Fruit fly (Drosophila melanogaster) whole organism, embryonic: ENCODE data around the gene Pits.

Experiments
- Ada2b ChIP-seq: fragments of 200-800 bp; sonication (Bioruptor generic); IDR thresholded peaks from 2 replicates; pipeline ENCODE4 v1.3.6; 2022; ENCODE audit warnings: missing biosample characterization, missing genetic modification characterization
- Adf1 ChIP-seq: fragments of 200-800 bp; sonication (Bioruptor generic); IDR thresholded peaks from 2 replicates; pipeline ENCODE4 v1.3.6; 2022; ENCODE audit warnings: missing biosample characterization, missing genetic modification characterization
- CG10565 ChIP-seq: fragments of 200-800 bp; sonication (Bioruptor generic); optimal IDR thresholded peaks from 3 replicates; lab custom pipeline; 2016; ENCODE audit warnings: missing biosample characterization, mild to moderate bottlenecking, missing genetic modification characterization
- CG15011 ChIP-seq: fragments of 200-800 bp; sonication (Bioruptor generic); optimal IDR thresholded peaks from 3 replicates; lab custom pipeline; 2018; ENCODE audit warnings: missing biosample characterization, mild to moderate bottlenecking, missing genetic modification characterization
- CG1602 ChIP-seq: fragments of 200-800 bp; sonication (Bioruptor generic); optimal IDR thresholded peaks from 3 replicates; lab custom pipeline; 2016; ENCODE audit warnings: missing biosample characterization, missing genetic modification characterization
- CG17612 ChIP-seq: fragments of 200-800 bp; sonication (Bioruptor generic); IDR thresholded peaks from 2 replicates; pipeline ENCODE4 v1.3.6; 2022; ENCODE audit warnings: missing biosample characterization, missing genetic modification characterization
- CG18262 ChIP-seq: fragments of 200-800 bp; optimal IDR thresholded peaks from 3 replicates; lab custom pipeline; 2019; ENCODE audit warnings: missing biosample characterization, mild to moderate bottlenecking, missing genetic modification characterization, moderate library complexity
- CG2875 ChIP-seq: fragments of 200-800 bp; sonication (Bioruptor generic); optimal IDR thresholded peaks from 2 replicates; lab custom pipeline; 2017; ENCODE audit warnings: missing biosample characterization, mild to moderate bottlenecking, missing genetic modification characterization, missing genetic modification reagents
- CG30403 ChIP-seq: fragments of 200-800 bp; sonication (Bioruptor generic); optimal IDR thresholded peaks from 3 replicates; lab custom pipeline; 2016; ENCODE audit warnings: missing biosample characterization, missing genetic modification characterization
- CG31224 ChIP-seq: fragments of 200-800 bp; sonication (Bioruptor generic); IDR thresholded peaks from 2 replicates; pipeline ENCODE4 v1.3.6; 2022; ENCODE audit warnings: missing biosample characterization, missing genetic modification characterization
- CG31441 ChIP-seq: fragments of 200-800 bp; sonication (Bioruptor generic); IDR thresholded peaks from 2 replicates; pipeline ENCODE4 v1.3.6; 2022; ENCODE audit warnings: missing biosample characterization, missing genetic modification characterization
- CG32532 ChIP-seq: fragments of 200-800 bp; sonication (Bioruptor generic); IDR thresholded peaks from 2 replicates; pipeline ENCODE4 v1.3.6; 2022; ENCODE audit warnings: missing biosample characterization, missing genetic modification characterization
- CG33213 ChIP-seq: fragments of 200-800 bp; sonication (Bioruptor generic); optimal IDR thresholded peaks from 3 replicates; lab custom pipeline; 2016; ENCODE audit warnings: missing biosample characterization, missing genetic modification characterization
- CG3847 ChIP-seq: fragments of 200-800 bp; sonication (Bioruptor generic); IDR thresholded peaks from 2 replicates; pipeline ENCODE4 v1.3.6; 2022; ENCODE audit warnings: missing biosample characterization, missing genetic modification characterization
- CG4328 ChIP-seq: fragments of 200-800 bp; sonication (Bioruptor generic); optimal IDR thresholded peaks from 3 replicates; lab custom pipeline; 2017; ENCODE audit warnings: missing biosample characterization, missing genetic modification reagents, missing genetic modification characterization
- CG7928 ChIP-seq: fragments of 200-800 bp; sonication (Bioruptor generic); optimal IDR thresholded peaks from 2 replicates; lab custom pipeline; 2017; ENCODE audit warnings: missing biosample characterization, mild to moderate bottlenecking, missing genetic modification characterization
- CG7963 ChIP-seq: fragments of 200-800 bp; sonication (Bioruptor generic); IDR thresholded peaks from 3 replicates; pipeline ENCODE4 v1.3.6; 2022; ENCODE audit warnings: missing biosample characterization, missing genetic modification characterization; ENCODE audit not compliant: partially characterized antibody
- CG8089 ChIP-seq: fragments of 200-800 bp; sonication (Bioruptor generic); optimal IDR thresholded peaks from 3 replicates; lab custom pipeline; 2016; ENCODE audit warnings: missing biosample characterization, missing genetic modification characterization
- CG8290 ChIP-seq, 3 experiments: fragments of 200-800 bp; sonication (Bioruptor generic); optimal IDR thresholded peaks; 2 replicates each; lab custom pipeline; 2016 to 2019; ENCODE audit warnings: missing biosample characterization in 3 of 3, missing genetic modification characterization in 3 of 3, mild to moderate bottlenecking in 2 of 3, moderate library complexity in 1 of 3
- CG8765 ChIP-seq: fragments of 200-800 bp; sonication (Bioruptor generic); IDR thresholded peaks from 2 replicates; pipeline ENCODE4 v1.3.6; 2022; ENCODE audit warnings: missing biosample characterization, missing genetic modification characterization
- CHES-1-like ChIP-seq: fragments of 200-800 bp; sonication (Bioruptor generic); optimal IDR thresholded peaks from 2 replicates; lab custom pipeline; 2016; ENCODE audit warnings: missing biosample characterization, missing genetic modification characterization
- Dad ChIP-seq: fragments of 200-800 bp; sonication (Bioruptor generic); optimal IDR thresholded peaks from 3 replicates; lab custom pipeline; 2016; ENCODE audit warnings: missing biosample characterization, missing genetic modification characterization
- Dref ChIP-seq: fragments of 200-800 bp; sonication (Bioruptor generic); IDR thresholded peaks from 2 replicates; pipeline ENCODE4 v1.3.6; 2022; ENCODE audit warnings: missing biosample characterization, missing genetic modification characterization
- Fer2 ChIP-seq: fragments of 200-800 bp; sonication (Bioruptor generic); optimal IDR thresholded peaks from 2 replicates; lab custom pipeline; 2018; ENCODE audit warnings: missing biosample characterization, mild to moderate bottlenecking, missing genetic modification characterization, moderate library complexity
- Hey ChIP-seq: fragments of 200-800 bp; sonication (Bioruptor generic); optimal IDR thresholded peaks from 3 replicates; lab custom pipeline; 2018; ENCODE audit warnings: missing biosample characterization, mild to moderate bottlenecking, missing genetic modification characterization
- HmgZ ChIP-seq: fragments of 200-800 bp; sonication (Bioruptor generic); optimal IDR thresholded peaks from 2 replicates; lab custom pipeline; 2018; ENCODE audit warnings: missing biosample characterization, mild to moderate bottlenecking, missing genetic modification characterization
- Hmx ChIP-seq: fragments of 200-800 bp; sonication (Bioruptor generic); optimal IDR thresholded peaks from 2 replicates; lab custom pipeline; 2016; ENCODE audit warnings: missing biosample characterization, missing genetic modification characterization
- Kr ChIP-seq: fragments of 200-800 bp; sonication (Bioruptor generic); optimal IDR thresholded peaks from 2 replicates; lab custom pipeline; 2017; ENCODE audit warnings: missing biosample characterization, mild to moderate bottlenecking, missing genetic modification characterization
- Lim3 ChIP-seq: fragments of 200-800 bp; sonication (Bioruptor generic); IDR thresholded peaks from 2 replicates; pipeline ENCODE4 v1.3.6; 2022; ENCODE audit warnings: missing biosample characterization, missing genetic modification characterization
- Lpt ChIP-seq: fragments of >200 bp; optimal IDR thresholded peaks from 2 replicates; lab custom pipeline; 2018; ENCODE audit warnings: missing biosample characterization, missing genetic modification characterization
- Meics ChIP-seq: fragments of 200-800 bp; sonication (Bioruptor generic); optimal IDR thresholded peaks from 2 replicates; lab custom pipeline; 2017; ENCODE audit warnings: missing biosample characterization, mild to moderate bottlenecking, missing genetic modification characterization
- Poxn ChIP-seq: fragments of 200-800 bp; sonication (Bioruptor generic); IDR thresholded peaks from 2 replicates; pipeline ENCODE4 v1.3.6; 2022; ENCODE audit warnings: missing biosample characterization, missing genetic modification characterization
- Spps ChIP-seq: fragments of 200-800 bp; sonication (Bioruptor generic); optimal IDR thresholded peaks from 2 replicates; lab custom pipeline; 2018; ENCODE audit warnings: missing biosample characterization, mild to moderate bottlenecking, missing genetic modification characterization
- Vsx1 ChIP-seq: fragments of 200-800 bp; sonication (Bioruptor generic); optimal IDR thresholded peaks from 2 replicates; lab custom pipeline; 2017; ENCODE audit warnings: missing biosample characterization, mild to moderate bottlenecking, missing genetic modification characterization, missing genetic modification reagents
- az2 ChIP-seq: fragments of 200-800 bp; sonication (Bioruptor generic); optimal IDR thresholded peaks from 3 replicates; lab custom pipeline; 2016; ENCODE audit warnings: missing biosample characterization, missing genetic modification characterization
- bab2 ChIP-seq: fragments of 200-800 bp; sonication (Bioruptor generic); optimal IDR thresholded peaks from 2 replicates; lab custom pipeline; 2016; ENCODE audit warnings: missing biosample characterization, missing genetic modification characterization
- bowl ChIP-seq: fragments of 200-800 bp; sonication (Bioruptor generic); IDR thresholded peaks from 2 replicates; pipeline ENCODE4 v1.3.6; 2022; ENCODE audit warnings: missing biosample characterization, missing genetic modification characterization
- crp ChIP-seq, 2 experiments: fragments of 200-800 bp; sonication (Bioruptor generic); optimal IDR thresholded peaks; 2 replicates in 1 of 2; 3 replicates in 1 of 2; lab custom pipeline; 2017; ENCODE audit warnings: missing biosample characterization in 2 of 2, missing genetic modification characterization in 2 of 2, mild to moderate bottlenecking in 1 of 2, moderate library complexity in 1 of 2
- dm ChIP-seq: fragments of 200-800 bp; sonication (Bioruptor generic); optimal IDR thresholded peaks from 3 replicates; lab custom pipeline; 2016; ENCODE audit warnings: missing biosample characterization, missing genetic modification characterization
- fd3F ChIP-seq: fragments of 200-800 bp; sonication (Bioruptor generic); optimal IDR thresholded peaks from 2 replicates; lab custom pipeline; 2018; ENCODE audit warnings: missing biosample characterization, mild to moderate bottlenecking, missing genetic modification characterization, moderate library complexity
- gro ChIP-seq: fragments of 200-800 bp; sonication (Bioruptor generic); optimal IDR thresholded peaks from 2 replicates; lab custom pipeline; 2016; ENCODE audit warnings: missing biosample characterization, missing genetic modification characterization
- gsb ChIP-seq: fragments of 200-800 bp; sonication (Bioruptor generic); IDR thresholded peaks from 2 replicates; pipeline ENCODE4 v1.3.6; 2022; ENCODE audit warnings: missing biosample characterization, missing genetic modification characterization
- lov ChIP-seq, 2 experiments: fragments of 200-800 bp in 1 of 2; fragments of >200 bp in 1 of 2; sonication (Bioruptor generic) in 1 of 2; IDR thresholded peaks in 1 of 2; optimal IDR thresholded peaks in 1 of 2; 2 replicates in 1 of 2; 3 replicates in 1 of 2; pipeline versions ENCODE4 v1.3.6 to Lab custom; 2017 to 2022; ENCODE audit warnings: missing biosample characterization in 1 of 2, missing genetic modification characterization in 1 of 2
- mld ChIP-seq: fragments of 200-800 bp; sonication (Bioruptor generic); IDR thresholded peaks from 3 replicates; pipeline ENCODE4 v1.3.6; 2022; ENCODE audit warnings: missing biosample characterization, missing genetic modification characterization; ENCODE audit not compliant: partially characterized antibody
- sim ChIP-seq: fragments of 200-800 bp; sonication (Bioruptor generic); IDR thresholded peaks from 2 replicates; pipeline ENCODE4 v1.3.6; 2022; ENCODE audit warnings: missing biosample characterization, missing genetic modification characterization
- stwl ChIP-seq: fragments of 200-800 bp; sonication (Bioruptor generic); optimal IDR thresholded peaks from 3 replicates; lab custom pipeline; 2018; ENCODE audit warnings: missing biosample characterization, mild to moderate bottlenecking, missing genetic modification characterization, moderate library complexity
- vfl ChIP-seq: fragments of 200-800 bp; sonication (Bioruptor generic); optimal IDR thresholded peaks from 2 replicates; lab custom pipeline; 2016; ENCODE audit warnings: missing biosample characterization, missing genetic modification characterization
- wor ChIP-seq: fragments of 200-800 bp; sonication (Bioruptor generic); IDR thresholded peaks from 2 replicates; pipeline ENCODE4 v1.3.6; 2022; ENCODE audit warnings: missing biosample characterization, missing genetic modification characterization

Pits gene

dm6 chrX:12582984-12583869, at the start of gene Pits (continued):
- peak; percentile 76 for TF ChIP-seq HmgZ (tag; lab: Kevin White, UChicago)
- no peak for TF ChIP-seq Fer2 (tag; lab: Kevin White, UChicago)
- TF ChIP-seq wor (GFP tag; lab: Robert Waterston, UW) = no peak
- peak; percentile 45 for TF ChIP-seq CG1602 (GFP tag; lab: Kevin White, UChicago)
- TF ChIP-seq CG7963 (GFP tag; lab: Robert Waterston, UW) = no peak
- no peak for TF ChIP-seq stwl (tag; lab: Kevin White, UChicago)
- TF ChIP-seq Ada2b (GFP tag; lab: Robert Waterston, UW) = 0 out of 2 replicates have a peak, but pooled peaks have one; percentile 9
- TF ChIP-seq CHES-1-like (GFP tag; lab: Kevin White, UChicago) = peak; percentile 78
- peak; percentile 86 for TF ChIP-seq dm (GFP tag; lab: Kevin White, UChicago)
- no peak for TF ChIP-seq vfl (GFP tag; lab: Kevin White, UChicago)
- TF ChIP-seq crp (GFP tag; optimal IDR thresholded peaks at IDR 0.05; lab: Kevin White, UChicago) = peak in 1 of 2 experiments; percentile 68
- TF ChIP-seq Poxn = no peak
- TF ChIP-seq az2 (GFP tag; lab: Kevin White, UChicago) = no peak
- no peak for TF ChIP-seq CG8765 (GFP tag; lab: Robert Waterston, UW)
- TF ChIP-seq CG3847 (GFP tag; lab: Robert Waterston, UW) = peak; percentile 56
- peak; percentile 35 for TF ChIP-seq CG18262 (tag; lab: Kevin White, UChicago)
- TF ChIP-seq Vsx1 (GFP tag; lab: Kevin White, UChicago) = no peak
- no peak for TF ChIP-seq gsb (GFP tag; lab: Robert Waterston, UW)
- peak; percentile 87 for TF ChIP-seq gro
- no peak for TF ChIP-seq lov (optimal IDR thresholded peaks at IDR 0.05; lab: Kevin White, UChicago)
- no peak for TF ChIP-seq lov (GFP tag; IDR thresholded peaks at IDR 0.05; lab: Robert Waterston, UW)
- no peak for TF ChIP-seq bowl (GFP tag; lab: Robert Waterston, UW)
- TF ChIP-seq fd3F (GFP tag; lab: Kevin White, UChicago) = no peak
- no peak for TF ChIP-seq CG4328 (GFP tag; lab: Kevin White, UChicago)
- TF ChIP-seq CG17612 (GFP tag; lab: Robert Waterston, UW) = no peak
- TF ChIP-seq CG7928 (GFP tag; lab: Kevin White, UChicago) = peak; percentile 65
- TF ChIP-seq sim = no peak
- no peak for TF ChIP-seq CG31224 (GFP tag; lab: Robert Waterston, UW)
- TF ChIP-seq Meics (GFP tag; lab: Kevin White, UChicago) = peak; percentile 94
- no peak for TF ChIP-seq Lpt
- peak; percentile 53 for TF ChIP-seq Dad (GFP tag; lab: Kevin White, UChicago)
- peak; percentile 18 for TF ChIP-seq CG10565 (GFP tag; lab: Kevin White, UChicago)
- peak; percentile 13 for TF ChIP-seq bab2 (GFP tag; lab: Kevin White, UChicago)
- peak; percentile 45 for TF ChIP-seq CG32532
- TF ChIP-seq CG15011 = no peak
- TF ChIP-seq mld (GFP tag; lab: Robert Waterston, UW) = 0 out of 3 replicates have a peak, but pooled peaks have one; percentile 43
- TF ChIP-seq CG33213 (GFP tag; lab: Kevin White, UChicago) = peak; percentile 87
- TF ChIP-seq CG8290 (GFP tag; optimal IDR thresholded peaks at IDR 0.05; lab: Kevin White, UChicago) = peak; percentile 55
- TF ChIP-seq CG8290 (tag; optimal IDR thresholded peaks at IDR 0.05; lab: Kevin White, UChicago) = peak in 1 of 2 experiments; percentile 84
- no peak for TF ChIP-seq Hmx (GFP tag; lab: Kevin White, UChicago)
- peak; percentile 73 for TF ChIP-seq Hey
- TF ChIP-seq Adf1 (GFP tag; lab: Robert Waterston, UW) = peak; percentile 93
- TF ChIP-seq Spps (tag; lab: Kevin White, UChicago) = peak; percentile 14
- peak; percentile 42; the same call in 1 of the 2 replicates for TF ChIP-seq Dref
- TF ChIP-seq CG30403 (GFP tag; lab: Kevin White, UChicago) = peak; percentile 34
- TF ChIP-seq CG31441 (GFP tag; lab: Robert Waterston, UW) = 0 out of 2 replicates have a peak, but pooled peaks have one; percentile 7
- TF ChIP-seq CG8089 (GFP tag; lab: Kevin White, UChicago) = no peak
- no peak for TF ChIP-seq Kr (GFP tag; lab: Kevin White, UChicago)
- TF ChIP-seq CG2875 (GFP tag; lab: Kevin White, UChicago) = no peak
- TF ChIP-seq Lim3 (GFP tag; lab: Robert Waterston, UW) = no peak
